1 fruit fly cellular context compared by ENCODE assay signal in the genomic region with DNA sequence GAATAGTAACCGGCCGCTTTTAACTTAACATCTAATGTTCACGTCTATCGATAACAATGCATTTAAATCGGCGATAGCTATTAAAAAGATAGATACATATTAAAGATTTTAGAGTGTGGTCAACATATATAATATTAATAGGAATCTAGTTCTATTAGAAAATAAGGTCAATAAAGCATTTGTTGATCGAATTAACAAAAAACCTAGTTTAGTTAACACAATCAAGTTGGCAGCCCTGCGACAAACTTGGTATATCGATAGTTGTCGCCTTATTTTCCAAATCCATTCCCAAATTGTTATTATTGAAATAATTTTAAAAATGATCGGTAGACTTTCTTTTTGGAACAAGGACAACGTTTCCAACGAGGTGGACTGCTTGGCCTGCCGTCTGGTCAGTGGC.
TF ChIP-seq lines count a peak whose summit lies in the region.

TSS of gene CG31251 (minus strand) at position 62 of the 400 bp plus-strand sequence.
TSS of gene CG31360 (plus strand) at position 244 of the 400 bp plus-strand sequence.

TF ChIP-seq in whole organism, embryonic, 481 proteins besides CTCF, POLR2A, EP300 and RAD21 (continued from another document):
- TF ChIP-seq phol (tag; optimal IDR thresholded peaks at IDR 0.05; lab: Kevin White, UChicago): peak; percentile 41
- TF ChIP-seq CG1529 (GFP tag; optimal IDR thresholded peaks at IDR 0.05; lab: Kevin White, UChicago): no peak
- no peak for TF ChIP-seq Atf-2 (GFP tag; optimal IDR thresholded peaks at IDR 0.05; lab: Kevin White, UChicago)
- TF ChIP-seq Meics (GFP tag; optimal IDR thresholded peaks at IDR 0.05; lab: Kevin White, UChicago): no peak
- no peak for TF ChIP-seq sob (GFP tag; IDR thresholded peaks at IDR 0.05; lab: Robert Waterston, UW)
- no peak for TF ChIP-seq en (GFP tag; optimal IDR thresholded peaks at IDR 0.05; lab: Kevin White, UChicago)
- TF ChIP-seq Atf6 (GFP tag; IDR thresholded peaks at IDR 0.05; lab: Robert Waterston, UW): no peak
- TF ChIP-seq CG12659 (GFP tag; optimal IDR thresholded peaks at IDR 0.05; lab: Kevin White, UChicago): peak; percentile 51
- no peak for TF ChIP-seq CG17361 (GFP tag; IDR thresholded peaks at IDR 0.05; lab: Robert Waterston, UW)
- peak; percentile 34 for TF ChIP-seq CG10267 (tag; optimal IDR thresholded peaks at IDR 0.05; lab: Kevin White, UChicago)
- TF ChIP-seq HLH54F (GFP tag; optimal IDR thresholded peaks at IDR 0.05; lab: Kevin White, UChicago): no peak
- no peak for TF ChIP-seq pan (optimal IDR thresholded peaks at IDR 0.05; lab: Kevin White, UChicago)
- TF ChIP-seq pan (GFP tag; optimal IDR thresholded peaks at IDR 0.05 in 1 of 2, IDR thresholded peaks at IDR 0.05 in 1 of 2): no peak
- TF ChIP-seq CG13424 (tag; optimal IDR thresholded peaks at IDR 0.05; lab: Kevin White, UChicago): no peak
- TF ChIP-seq CG2120 (GFP tag; optimal IDR thresholded peaks at IDR 0.05; lab: Kevin White, UChicago): no peak
- TF ChIP-seq CG6813 (GFP tag; optimal IDR thresholded peaks at IDR 0.05; lab: Kevin White, UChicago): no peak
- no peak for TF ChIP-seq repo (GFP tag; optimal IDR thresholded peaks at IDR 0.05; lab: Kevin White, UChicago)
- TF ChIP-seq CG32772 (GFP tag; IDR thresholded peaks at IDR 0.05; lab: Robert Waterston, UW): no peak
- peak; percentile 82 for TF ChIP-seq knrl (GFP tag; IDR thresholded peaks at IDR 0.05; lab: Robert Waterston, UW; ENCODE audit: partially characterized antibody)
- no peak for TF ChIP-seq Hr51 (GFP tag; optimal IDR thresholded peaks at IDR 0.05; lab: Kevin White, UChicago)
- TF ChIP-seq trem (tag; optimal IDR thresholded peaks at IDR 0.05; lab: Kevin White, UChicago): peak; percentile 99
- no peak for TF ChIP-seq seq (GFP tag; IDR thresholded peaks at IDR 0.05; lab: Robert Waterston, UW)
- peak; percentile 37 for TF ChIP-seq CG14710 (tag; optimal IDR thresholded peaks at IDR 0.05; lab: Kevin White, UChicago)
- no peak for TF ChIP-seq CG2202 (tag; optimal IDR thresholded peaks at IDR 0.05; lab: Kevin White, UChicago)
- TF ChIP-seq stc (GFP tag; IDR thresholded peaks at IDR 0.05; lab: Robert Waterston, UW): no peak
- peak; percentile 28 for TF ChIP-seq CG30020 (tag; optimal IDR thresholded peaks at IDR 0.05; lab: Kevin White, UChicago)
- no peak for TF ChIP-seq Pdp1 (GFP tag; optimal IDR thresholded peaks at IDR 0.05; lab: Kevin White, UChicago)
- TF ChIP-seq zen2 (GFP tag; IDR thresholded peaks at IDR 0.05; lab: Robert Waterston, UW; ENCODE audit: partially characterized antibody): peak; percentile 85; the same call in 2 of the 3 replicates
- peak; percentile 25 for TF ChIP-seq nmo (GFP tag; optimal IDR thresholded peaks at IDR 0.05; lab: Kevin White, UChicago)
- TF ChIP-seq maf-S (GFP tag; optimal IDR thresholded peaks at IDR 0.05; lab: Kevin White, UChicago): no peak
- TF ChIP-seq tx (GFP tag; optimal IDR thresholded peaks at IDR 0.05; lab: Kevin White, UChicago): no peak
- TF ChIP-seq Lhr (GFP tag; optimal IDR thresholded peaks at IDR 0.05; lab: Kevin White, UChicago): no peak
- TF ChIP-seq CG1647 (GFP tag; optimal IDR thresholded peaks at IDR 0.05; lab: Kevin White, UChicago): no peak
- no peak for TF ChIP-seq CG32532 (GFP tag; IDR thresholded peaks at IDR 0.05; lab: Robert Waterston, UW)
- TF ChIP-seq Nf-YC (tag; optimal IDR thresholded peaks at IDR 0.05; lab: Kevin White, UChicago): peak; percentile 48
- no peak for TF ChIP-seq sisA (GFP tag; IDR thresholded peaks at IDR 0.05; lab: Robert Waterston, UW)
- TF ChIP-seq CG6254 (GFP tag; optimal IDR thresholded peaks at IDR 0.05; lab: Kevin White, UChicago): no peak
- TF ChIP-seq Oli (tag; optimal IDR thresholded peaks at IDR 0.05; lab: Kevin White, UChicago): no peak
- TF ChIP-seq CG7357 (GFP tag; IDR thresholded peaks at IDR 0.05; lab: Robert Waterston, UW): no peak
- TF ChIP-seq CG7839 (tag; optimal IDR thresholded peaks at IDR 0.05; lab: Kevin White, UChicago): no peak
- TF ChIP-seq jumu (GFP tag; optimal IDR thresholded peaks at IDR 0.05; lab: Kevin White, UChicago): no peak
- peak; percentile 56; the same call in 1 of the 3 replicates for TF ChIP-seq Opbp (GFP tag; IDR thresholded peaks at IDR 0.05; lab: Robert Waterston, UW; ENCODE audit: partially characterized antibody)
- TF ChIP-seq CG18619 (GFP tag; optimal IDR thresholded peaks at IDR 0.05; lab: Kevin White, UChicago): no peak
- TF ChIP-seq HmgZ (tag; optimal IDR thresholded peaks at IDR 0.05; lab: Kevin White, UChicago): peak; percentile 23
- no peak for TF ChIP-seq jigr1 (GFP tag; IDR thresholded peaks at IDR 0.05; lab: Robert Waterston, UW)
- TF ChIP-seq CG17359 (tag; optimal IDR thresholded peaks at IDR 0.05; lab: Kevin White, UChicago): no peak
- no peak for TF ChIP-seq TFAM (GFP tag; optimal IDR thresholded peaks at IDR 0.05; lab: Kevin White, UChicago)
- no peak for TF ChIP-seq Aef1 (GFP tag; IDR thresholded peaks at IDR 0.05; lab: Robert Waterston, UW)
- no peak for TF ChIP-seq Atf3 (GFP tag; optimal IDR thresholded peaks at IDR 0.05; lab: Kevin White, UChicago)
- TF ChIP-seq vvl (GFP tag; IDR thresholded peaks at IDR 0.05; lab: Robert Waterston, UW): no peak
- no peak for TF ChIP-seq br (optimal IDR thresholded peaks at IDR 0.05; lab: Kevin White, UChicago)
- TF ChIP-seq Dip3 (GFP tag; optimal IDR thresholded peaks at IDR 0.05; lab: Kevin White, UChicago): no peak
- no peak for TF ChIP-seq CG10462 (GFP tag; optimal IDR thresholded peaks at IDR 0.05; lab: Kevin White, UChicago)
- no peak for TF ChIP-seq CG32767 (GFP tag; IDR thresholded peaks at IDR 0.05; lab: Robert Waterston, UW)
- TF ChIP-seq sug (tag; optimal IDR thresholded peaks at IDR 0.05; lab: Kevin White, UChicago): peak; percentile 18
- TF ChIP-seq nerfin-2 (GFP tag; IDR thresholded peaks at IDR 0.05; lab: Robert Waterston, UW; ENCODE audit: partially characterized antibody): peak; percentile 82
- no peak for TF ChIP-seq Abd-B (GFP tag; optimal IDR thresholded peaks at IDR 0.05; lab: Kevin White, UChicago)
- peak; percentile 72 for TF ChIP-seq amos (GFP tag; IDR thresholded peaks at IDR 0.05; lab: Robert Waterston, UW; ENCODE audit: partially characterized antibody)
- no peak for TF ChIP-seq Ets65A (GFP tag; lab: Kevin White, UChicago)
- TF ChIP-seq CG7786 (GFP tag; optimal IDR thresholded peaks at IDR 0.05; lab: Kevin White, UChicago): no peak
- no peak for TF ChIP-seq Doc2 (GFP tag; IDR thresholded peaks at IDR 0.05; lab: Robert Waterston, UW)
- TF ChIP-seq bigmax (GFP tag; optimal IDR thresholded peaks at IDR 0.05; lab: Kevin White, UChicago): no peak
- 0 out of 3 replicates have a peak, but pooled peaks have one; percentile 20 for TF ChIP-seq mld (GFP tag; IDR thresholded peaks at IDR 0.05; lab: Robert Waterston, UW; ENCODE audit: partially characterized antibody)
- no peak for TF ChIP-seq kah (GFP tag; optimal IDR thresholded peaks at IDR 0.05; lab: Kevin White, UChicago)
- no peak for TF ChIP-seq CG34422 (GFP tag; IDR thresholded peaks at IDR 0.05; lab: Robert Waterston, UW)
- TF ChIP-seq eyg (GFP tag; optimal IDR thresholded peaks at IDR 0.05; lab: Kevin White, UChicago): no peak
- peak; percentile 73 for TF ChIP-seq bbx (GFP tag; IDR thresholded peaks at IDR 0.05; lab: Robert Waterston, UW; ENCODE audit: partially characterized antibody)
- TF ChIP-seq abd-A (tag; optimal IDR thresholded peaks at IDR 0.05; lab: Kevin White, UChicago): no peak
- no peak for TF ChIP-seq Adf1 (GFP tag; IDR thresholded peaks at IDR 0.05; lab: Robert Waterston, UW)
- TF ChIP-seq CG11247 (GFP tag; IDR thresholded peaks at IDR 0.05; lab: Robert Waterston, UW): no peak
- TF ChIP-seq CG11093 (GFP tag; IDR thresholded peaks at IDR 0.05; lab: Robert Waterston, UW): no peak
- TF ChIP-seq E2f2 (GFP tag; IDR thresholded peaks at IDR 0.05; lab: Robert Waterston, UW): 0 out of 2 replicates have a peak, but pooled peaks have one; percentile 23
- peak; percentile 81 for TF ChIP-seq BEAF-32 (GFP tag; optimal IDR thresholded peaks at IDR 0.05; lab: Kevin White, UChicago)
- no peak for TF ChIP-seq CG2199 (GFP tag; IDR thresholded peaks at IDR 0.05; lab: Robert Waterston, UW)
- TF ChIP-seq Doc3 (GFP tag; IDR thresholded peaks at IDR 0.05; lab: Robert Waterston, UW; ENCODE audit: partially characterized antibody): peak; percentile 91
- TF ChIP-seq Lim3 (GFP tag; IDR thresholded peaks at IDR 0.05; lab: Robert Waterston, UW): no peak
- no peak for TF ChIP-seq CG13775 (GFP tag; optimal IDR thresholded peaks at IDR 0.05; lab: Kevin White, UChicago)
- TF ChIP-seq slbo (GFP tag; IDR thresholded peaks at IDR 0.05; lab: Robert Waterston, UW): no peak
- no peak for TF ChIP-seq Side (GFP tag; optimal IDR thresholded peaks at IDR 0.05; lab: Kevin White, UChicago)
- no peak for TF ChIP-seq CG18764 (GFP tag; optimal IDR thresholded peaks at IDR 0.05; lab: Kevin White, UChicago)
- TF ChIP-seq insv (GFP tag; optimal IDR thresholded peaks at IDR 0.05; lab: Kevin White, UChicago): no peak
- TF ChIP-seq pita (GFP tag; optimal IDR thresholded peaks at IDR 0.05; lab: Kevin White, UChicago): no peak
- no peak for TF ChIP-seq Rx (GFP tag; IDR thresholded peaks at IDR 0.05; lab: Robert Waterston, UW)
- TF ChIP-seq HLHmδ (GFP tag; optimal IDR thresholded peaks at IDR 0.05; lab: Kevin White, UChicago): no peak
- peak; percentile 57 for TF ChIP-seq Sry-δ (GFP tag; optimal IDR thresholded peaks at IDR 0.05; lab: Kevin White, UChicago)
- TF ChIP-seq Oaz (GFP tag; IDR thresholded peaks at IDR 0.05; lab: Robert Waterston, UW): no peak
- TF ChIP-seq ems (GFP tag; optimal IDR thresholded peaks at IDR 0.05; lab: Kevin White, UChicago): no peak
- TF ChIP-seq lbe (GFP tag; optimal IDR thresholded peaks at IDR 0.05; lab: Kevin White, UChicago): peak; percentile 57
- no peak for TF ChIP-seq CG10959 (GFP tag; IDR thresholded peaks at IDR 0.05; lab: Robert Waterston, UW)
- no peak for TF ChIP-seq CG2889 (GFP tag; IDR thresholded peaks at IDR 0.05; lab: Robert Waterston, UW)
- no peak for TF ChIP-seq Hmx (GFP tag; optimal IDR thresholded peaks at IDR 0.05; lab: Kevin White, UChicago)
- no peak for TF ChIP-seq chif (GFP tag; optimal IDR thresholded peaks at IDR 0.05; lab: Kevin White, UChicago)
- no peak for TF ChIP-seq bowl (GFP tag; IDR thresholded peaks at IDR 0.05; lab: Robert Waterston, UW)
- no peak for TF ChIP-seq fd3F (GFP tag; optimal IDR thresholded peaks at IDR 0.05; lab: Kevin White, UChicago)
- peak; percentile 73 for TF ChIP-seq Bgb (GFP tag; IDR thresholded peaks at IDR 0.05; lab: Robert Waterston, UW; ENCODE audit: partially characterized antibody)
- TF ChIP-seq Ets97D (GFP tag; optimal IDR thresholded peaks at IDR 0.05; lab: Kevin White, UChicago): peak; percentile 29
- TF ChIP-seq Vsx1 (GFP tag; optimal IDR thresholded peaks at IDR 0.05; lab: Kevin White, UChicago): no peak
- TF ChIP-seq CG14860 (GFP tag; IDR thresholded peaks at IDR 0.05; lab: Robert Waterston, UW; ENCODE audit: partially characterized antibody): peak; percentile 89
- 0 out of 2 replicates have a peak, but pooled peaks have one; percentile 3 for TF ChIP-seq CG42726 (GFP tag; IDR thresholded peaks at IDR 0.05; lab: Robert Waterston, UW; ENCODE audit: partially characterized antibody)
- peak; percentile 11 for TF ChIP-seq CG2712 (tag; optimal IDR thresholded peaks at IDR 0.05; lab: Kevin White, UChicago)
- peak; percentile 19 for TF ChIP-seq zen (tag; optimal IDR thresholded peaks at IDR 0.05; lab: Kevin White, UChicago)
- TF ChIP-seq CG14441 (GFP tag; IDR thresholded peaks at IDR 0.05; lab: Robert Waterston, UW): no peak
- TF ChIP-seq CG12299 (tag; optimal IDR thresholded peaks at IDR 0.05; lab: Kevin White, UChicago): no peak
- TF ChIP-seq Dll (GFP tag; IDR thresholded peaks at IDR 0.05; lab: Robert Waterston, UW; ENCODE audit: partially characterized antibody): peak; percentile 95
- TF ChIP-seq CG11695 (GFP tag; IDR thresholded peaks at IDR 0.05; lab: Robert Waterston, UW): no peak
TF ChIP-seq in whole organism, embryonic: peak in this region for 66.
